Worm (Caenorhabditis elegans): ENCODE results near the gene srw-6.

The srw-6 gene

ce11 chrV:3801787-3802417 lies 6.5 kb upstream of the srw-6 start:
- TF ChIP-seq tbx-8 (GFP tag; optimal IDR thresholded peaks at IDR 0.05): no peak
- no peak for TF ChIP-seq blmp-1 (tag; optimal IDR thresholded peaks at IDR 0.05)
- no peak for TF ChIP-seq ceh-83 (GFP tag; optimal IDR thresholded peaks at IDR 0.05)
- no peak for TF ChIP-seq sem-2 (GFP tag; optimal IDR thresholded peaks at IDR 0.05)
- no peak for TF ChIP-seq nhr-2 (tag; optimal IDR thresholded peaks at IDR 0.05)
- TF ChIP-seq pha-4 (tag; optimal IDR thresholded peaks at IDR 0.05): no peak
- TF ChIP-seq nhr-12 (tag; optimal IDR thresholded peaks at IDR 0.05): no peak

- TF ChIP-seq unc-62 (GFP tag; optimal IDR thresholded peaks at IDR 0.05): no peak
- no peak for TF ChIP-seq unc-39 (tag; optimal IDR thresholded peaks at IDR 0.05)
These were observed 5.1 kb upstream of the srw-6 start, which contains the start of gene cyp-33C8 for ce11 chrV:3803343-3803742. Gene cyp-33C8 (minus strand): TSS chrV:3803542.

ce11 chrV:3805499-3805898 lies 2.9 kb upstream of the srw-6 start, which contains the start of gene R08F11.4:
Gene R08F11.4 (minus strand): TSS chrV:3805527.
- TF ChIP-seq elt-3 (tag; optimal IDR thresholded peaks at IDR 0.05): no peak
- TF ChIP-seq zip-8 (tag; optimal IDR thresholded peaks at IDR 0.05): peak; percentile 83

ce11 chrV:3805961-3806360 lies 2.5 kb upstream of the srw-6 start, which contains the start of gene srw-7:
Gene srw-7 (plus strand): TSS chrV:3806261.
- TF ChIP-seq blmp-1 (tag; optimal IDR thresholded peaks at IDR 0.05) (no peak), unc-39 (tag; optimal IDR thresholded peaks at IDR 0.05) (no peak), lsy-2 (tag; optimal IDR thresholded peaks at IDR 0.05) (no peak), elt-3 (tag; optimal IDR thresholded peaks at IDR 0.05) (no peak), ceh-43 (GFP tag; optimal IDR thresholded peaks at IDR 0.05) (no peak), unc-120 (tag; optimal IDR thresholded peaks at IDR 0.05; ENCODE audit: poor library complexity, severe bottlenecking) (no peak), snpc-4 (tag; optimal IDR thresholded peaks at IDR 0.05) (no peak), lin-32 (GFP tag; optimal IDR thresholded peaks at IDR 0.05) (no peak), hlh-1 (tag; optimal IDR thresholded peaks at IDR 0.05) (no peak), tbx-8 (GFP tag; optimal IDR thresholded peaks at IDR 0.05) (no peak), nhr-2 (tag; optimal IDR thresholded peaks at IDR 0.05) (no peak), ces-1 (GFP tag; optimal IDR thresholded peaks at IDR 0.05) (no peak), ceh-39 (tag; optimal IDR thresholded peaks at IDR 0.05) (no peak), flh-1 (GFP tag; optimal IDR thresholded peaks at IDR 0.05) (no peak), nhr-237 (tag; optimal IDR thresholded peaks at IDR 0.05) (no peak)

- TF ChIP-seq cnd-1 (tag; optimal IDR thresholded peaks at IDR 0.05) (no peak), blmp-1 (tag; optimal IDR thresholded peaks at IDR 0.05) (no peak), unc-62 (GFP tag; optimal IDR thresholded peaks at IDR 0.05) (no peak), elt-3 (tag; optimal IDR thresholded peaks at IDR 0.05) (no peak), lsy-2 (tag; optimal IDR thresholded peaks at IDR 0.05) (no peak), nhr-12 (tag; optimal IDR thresholded peaks at IDR 0.05) (no peak), mep-1 (tag; optimal IDR thresholded peaks at IDR 0.05) (no peak), lin-32 (GFP tag; optimal IDR thresholded peaks at IDR 0.05) (no peak), snpc-4 (tag; optimal IDR thresholded peaks at IDR 0.05) (no peak), ces-1 (GFP tag; optimal IDR thresholded peaks at IDR 0.05) (no peak), lin-13 (tag; optimal IDR thresholded peaks at IDR 0.05) (no peak), ceh-39 (tag; optimal IDR thresholded peaks at IDR 0.05) (no peak), elt-1 (tag; optimal IDR thresholded peaks at IDR 0.05; ENCODE audit: borderline replicate concordance, insufficient read depth) (no peak), ham-2 (GFP tag; optimal IDR thresholded peaks at IDR 0.05) (no peak), unc-39 (tag; optimal IDR thresholded peaks at IDR 0.05) (no peak), tbx-8 (GFP tag; optimal IDR thresholded peaks at IDR 0.05) (no peak), ceh-83 (GFP tag; optimal IDR thresholded peaks at IDR 0.05) (no peak), nhr-2 (tag; optimal IDR thresholded peaks at IDR 0.05) (no peak)
These were observed 590 bp upstream of the srw-6 start for ce11 chrV:3807846-3808245.

ce11 chrV:3810035-3810434 lies 1.6 kb downstream of the srw-6 start:
- no peak for TF ChIP-seq ceh-39 (tag; optimal IDR thresholded peaks at IDR 0.05)
- TF ChIP-seq nhr-12 (tag; optimal IDR thresholded peaks at IDR 0.05): no peak
- no peak for TF ChIP-seq M03D4.4 (tag; optimal IDR thresholded peaks at IDR 0.05)
- no peak for TF ChIP-seq ceh-43 (GFP tag; optimal IDR thresholded peaks at IDR 0.05)
- no peak for TF ChIP-seq unc-39 (tag; optimal IDR thresholded peaks at IDR 0.05)
